Fruit fly (Drosophila melanogaster) whole organism, wandering third instar larva: ENCODE measurements around the gene Drak.

Source experiments
- Abd-B ChIP-seq: fragments of >200 bp; optimal IDR thresholded peaks from 2 replicates; lab custom pipeline; 2017; ENCODE audit warnings: missing biosample characterization, missing genetic modification characterization
- HLH106 ChIP-seq: fragments of 200-800 bp; optimal IDR thresholded peaks from 3 replicates; lab custom pipeline; 2019; ENCODE audit warnings: missing biosample characterization, mild to moderate bottlenecking, missing genetic modification characterization, moderate library complexity
- N ChIP-seq: fragments of >200 bp; optimal IDR thresholded peaks from 2 replicates; lab custom pipeline; 2018; ENCODE audit warnings: missing biosample characterization, missing external identifiers, missing genetic modification characterization
- Sp1 ChIP-seq: fragments of 200-800 bp; sonication (Bioruptor generic); optimal IDR thresholded peaks from 3 replicates; lab custom pipeline; 2019; ENCODE audit warnings: missing biosample characterization, mild to moderate bottlenecking, missing genetic modification characterization, moderate library complexity
- ey ChIP-seq: fragments of 200-800 bp; sonication (Bioruptor generic); optimal IDR thresholded peaks from 2 replicates; lab custom pipeline; 2016; ENCODE audit warnings: missing biosample characterization, missing genetic modification characterization
- pan ChIP-seq: fragments of >200 bp; optimal IDR thresholded peaks from 2 replicates; lab custom pipeline; 2017
- psq ChIP-seq: fragments of 200-800 bp; sonication (Bioruptor generic); optimal IDR thresholded peaks from 3 replicates; lab custom pipeline; 2017; ENCODE audit warnings: missing biosample characterization, mild to moderate bottlenecking, missing genetic modification characterization, moderate library complexity
- sage ChIP-seq: fragments of 200-800 bp; sonication (Bioruptor generic); optimal IDR thresholded peaks from 2 replicates; lab custom pipeline; 2016; ENCODE audit warnings: missing biosample characterization, mild to moderate bottlenecking, missing genetic modification characterization
- usp ChIP-seq: fragments of >200 bp; optimal IDR thresholded peaks from 2 replicates; lab custom pipeline; 2017; ENCODE audit warnings: missing biosample characterization, missing genetic modification characterization
- woc ChIP-seq: sonication (Bioruptor generic); optimal IDR thresholded peaks from 2 replicates; lab custom pipeline; 2016; ENCODE audit warnings: missing biosample characterization, mild to moderate bottlenecking, missing genetic modification characterization

- TF ChIP-seq pan (no peak), Sp1 (GFP tag; lab: Kevin White, UChicago) (no peak), N (no peak), psq (no peak), usp (GFP tag; lab: Kevin White, UChicago) (no peak), sage (GFP tag; lab: Kevin White, UChicago) (no peak), Abd-B (GFP tag; lab: Kevin White, UChicago) (no peak), ey (GFP tag; lab: Kevin White, UChicago) (no peak), woc (no peak), HLH106 (tag; lab: Kevin White, UChicago) (no peak)
Observed at dm6 chrX:11578841-11579240, 85.9 kb downstream of the Drak start.
